Worm (Caenorhabditis elegans) whole organism, young adult: ENCODE data around the gene F52H3.6.

ENCODE experiments used
- C17E4.6 ChIP-seq: fragments of 200-800 bp; sonication (Bioruptor generic); IDR thresholded peaks from 2 replicates; pipeline ENCODE4 v1.3.6; 2022; ENCODE audit warnings: missing genetic modification reagents, missing genetic modification characterization, missing compliant biosample characterization
- F10E7.11 ChIP-seq: sonication (generic microtip); optimal IDR thresholded peaks from 2 replicates; lab custom pipeline; 2017; ENCODE audit warnings: mild to moderate bottlenecking, missing genetic modification characterization, moderate library complexity, missing compliant biosample characterization
- F39B2.1 ChIP-seq: fragments of 200-800 bp; sonication (Bioruptor generic); IDR thresholded peaks from 2 replicates; pipeline ENCODE4 v1.3.6; 2022; ENCODE audit warnings: missing genetic modification reagents, missing genetic modification characterization, missing compliant biosample characterization
- F49E8.2 ChIP-seq: sonication (generic microtip); optimal IDR thresholded peaks from 3 replicates; lab custom pipeline; 2017; ENCODE audit warnings: missing genetic modification characterization, mild to moderate bottlenecking, missing compliant biosample characterization, antibody characterized with exemption, moderate library complexity; ENCODE audit not compliant: insufficient read depth
- Y53F4B.3 ChIP-seq: fragments of 200-800 bp; sonication (Bioruptor generic); IDR thresholded peaks from 2 replicates; pipeline ENCODE4 v1.3.6; 2022; ENCODE audit warnings: missing genetic modification reagents, missing genetic modification characterization, missing compliant biosample characterization
- attf-3 ChIP-seq: fragments of 200-800 bp; sonication (Bioruptor generic); conservative IDR thresholded peaks from 2 replicates; pipeline ENCODE4 v1.3.6; 2022; ENCODE audit warnings: missing genetic modification reagents, missing genetic modification characterization, missing compliant biosample characterization
- dpl-1 ChIP-seq: fragments of 150-350 bp; optimal IDR thresholded peaks from 2 replicates; lab custom pipeline; 2014; ENCODE audit warnings: missing biosample characterization, missing genetic modification reagents, missing genetic modification characterization
- madf-3 ChIP-seq: fragments of 200-800 bp; sonication (Bioruptor generic); IDR thresholded peaks from 2 replicates; pipeline ENCODE4 v1.3.6; 2022; ENCODE audit warnings: missing genetic modification reagents, missing genetic modification characterization, missing compliant biosample characterization
- mes-4 ChIP-seq: sonication (generic microtip); optimal IDR thresholded peaks from 2 replicates; lab custom pipeline; 2016; ENCODE audit warnings: missing genotype, missing genetic modification characterization, missing compliant biosample characterization
- nfya-1 ChIP-seq: sonication (generic microtip); optimal IDR thresholded peaks from 2 replicates; lab custom pipeline; 2017; ENCODE audit warnings: antibody characterized with exemption, missing compliant biosample characterization, missing genetic modification characterization, borderline replicate concordance; ENCODE audit not compliant: insufficient read depth
- pha-4 ChIP-seq: fragments of 150-350 bp; sonication (generic microtip); optimal IDR thresholded peaks from 2 replicates; lab custom pipeline; 2014; ENCODE audit warnings: missing biosample characterization, missing genetic modification reagents, missing genetic modification characterization
- rcor-1 ChIP-seq: fragments of 200-800 bp; sonication (Bioruptor generic); IDR thresholded peaks from 2 replicates; pipeline ENCODE4 v1.3.6; 2022; ENCODE audit warnings: missing genetic modification reagents, missing genetic modification characterization, missing compliant biosample characterization
- zim-3 ChIP-seq: sonication (generic microtip); optimal IDR thresholded peaks from 2 replicates; lab custom pipeline; 2017; ENCODE audit warnings: mild to moderate bottlenecking, missing genetic modification characterization, moderate library complexity, missing compliant biosample characterization

ce11 chrII:10060508-10060907, 32.3 kb upstream of the F52H3.6 start, which contains the start of gene stg-1:
- TF ChIP-seq rcor-1 (GFP tag; lab: Robert Waterston, UW) (no peak), dpl-1 (GFP tag; lab: Kevin White, UChicago) (no peak), Y53F4B.3 (GFP tag; lab: Robert Waterston, UW) (no peak), F10E7.11 (no peak), nfya-1 (no peak), C17E4.6 (GFP tag; lab: Robert Waterston, UW) (no peak), F39B2.1 (GFP tag; lab: Robert Waterston, UW) (no peak), mes-4 (tag; lab: Kevin White, UChicago) (no peak), F49E8.2 (tag; lab: Kevin White, UChicago) (no peak), zim-3 (no peak), pha-4 (tag; lab: Kevin White, UChicago) (no peak), attf-3 (no peak), madf-3 (no peak)
